Worm (Caenorhabditis elegans) whole organism, late embryonic: ENCODE results near the gene R07E5.7.

Experiments used
- C38D4.7 ChIP-seq: fragments of 200-800 bp; sonication (Bioruptor generic); optimal IDR thresholded peaks from 2 replicates; lab custom pipeline; 2018; ENCODE audit warnings: mild to moderate bottlenecking, missing genetic modification characterization, moderate library complexity, missing compliant biosample characterization
- F13H6.1 ChIP-seq: sonication (generic microtip); optimal IDR thresholded peaks from 2 replicates; lab custom pipeline; 2016; ENCODE audit warnings: missing genetic modification characterization, missing compliant biosample characterization
- Y22D7AL.16 ChIP-seq: sonication (generic microtip); optimal IDR thresholded peaks from 2 replicates; lab custom pipeline; 2016; ENCODE audit warnings: missing genetic modification characterization, missing compliant biosample characterization
- ceh-14 ChIP-seq: sonication (generic microtip); optimal IDR thresholded peaks from 2 replicates; lab custom pipeline; 2016; ENCODE audit warnings: missing genotype, missing genetic modification characterization, missing compliant biosample characterization
- ceh-18 ChIP-seq: sonication (generic microtip); optimal IDR thresholded peaks from 2 replicates; lab custom pipeline; 2016; ENCODE audit warnings: missing genetic modification characterization, missing compliant biosample characterization
- ceh-19 ChIP-seq: fragments of 200-800 bp; sonication (Bioruptor generic); optimal IDR thresholded peaks from 2 replicates; lab custom pipeline; 2018; ENCODE audit warnings: mild to moderate bottlenecking, missing genetic modification characterization, missing compliant biosample characterization
- ceh-2 ChIP-seq: sonication (generic microtip); optimal IDR thresholded peaks from 2 replicates; lab custom pipeline; 2016; ENCODE audit warnings: missing genotype, missing genetic modification characterization, missing compliant biosample characterization
- ceh-22 ChIP-seq: sonication (generic microtip); optimal IDR thresholded peaks from 2 replicates; lab custom pipeline; 2017; ENCODE audit warnings: missing biosample characterization, missing genetic modification characterization
- ceh-30 ChIP-seq: fragments of 150-350 bp; optimal IDR thresholded peaks from 2 replicates; lab custom pipeline; 2014; ENCODE audit warnings: missing biosample characterization, missing genetic modification characterization
- ceh-31 ChIP-seq: sonication (generic microtip); optimal IDR thresholded peaks from 2 replicates; lab custom pipeline; 2016; ENCODE audit warnings: missing genetic modification characterization, missing compliant biosample characterization
- ceh-34 ChIP-seq: sonication (generic microtip); optimal IDR thresholded peaks from 2 replicates; lab custom pipeline; 2016; ENCODE audit warnings: mild to moderate bottlenecking, missing genetic modification characterization, missing compliant biosample characterization
- ceh-48 ChIP-seq: sonication (generic microtip); optimal IDR thresholded peaks from 2 replicates; lab custom pipeline; 2016; ENCODE audit warnings: missing genetic modification characterization, inconsistent platforms, missing compliant biosample characterization
- ceh-6 ChIP-seq: fragments of 200-800 bp; sonication (Bioruptor generic); optimal IDR thresholded peaks from 2 replicates; lab custom pipeline; 2018; ENCODE audit warnings: mild to moderate bottlenecking, missing genetic modification characterization, missing compliant biosample characterization
- dmd-4 ChIP-seq: sonication (generic microtip); optimal IDR thresholded peaks from 2 replicates; lab custom pipeline; 2016; ENCODE audit warnings: borderline replicate concordance, missing genetic modification characterization, missing compliant biosample characterization
- dve-1 ChIP-seq: sonication (generic microtip); optimal IDR thresholded peaks from 2 replicates; lab custom pipeline; 2017; ENCODE audit warnings: antibody characterized with exemption, mild to moderate bottlenecking, missing genetic modification characterization, missing compliant biosample characterization
- eyg-1 ChIP-seq: sonication (generic microtip); optimal IDR thresholded peaks from 2 replicates; lab custom pipeline; 2016; ENCODE audit warnings: missing genotype, missing genetic modification characterization, missing compliant biosample characterization
- fkh-6 ChIP-seq: sonication (generic microtip); optimal IDR thresholded peaks from 2 replicates; lab custom pipeline; 2016; ENCODE audit warnings: missing genetic modification characterization, missing compliant biosample characterization
- gmeb-2 ChIP-seq: sonication (generic microtip); optimal IDR thresholded peaks from 2 replicates; lab custom pipeline; 2016; ENCODE audit warnings: missing genetic modification characterization, inconsistent platforms, missing compliant biosample characterization
- hlh-15 ChIP-seq: sonication (generic microtip); optimal IDR thresholded peaks from 2 replicates; lab custom pipeline; 2016; ENCODE audit warnings: missing genetic modification characterization, missing compliant biosample characterization
- hlh-8 ChIP-seq: sonication (generic microtip); optimal IDR thresholded peaks from 2 replicates; lab custom pipeline; 2016; ENCODE audit warnings: missing genotype, missing genetic modification characterization, missing compliant biosample characterization
- lin-11 ChIP-seq: fragments of 200-800 bp; sonication (Bioruptor generic); optimal IDR thresholded peaks from 2 replicates; lab custom pipeline; 2018; ENCODE audit warnings: mild to moderate bottlenecking, missing genetic modification characterization, missing compliant biosample characterization
- madf-2 ChIP-seq: sonication (generic microtip); optimal IDR thresholded peaks from 2 replicates; lab custom pipeline; 2017; ENCODE audit warnings: missing genetic modification characterization, missing compliant biosample characterization
- mec-3 ChIP-seq: sonication (generic microtip); optimal IDR thresholded peaks from 2 replicates; lab custom pipeline; 2016; ENCODE audit warnings: borderline replicate concordance, missing genetic modification characterization, missing compliant biosample characterization
- nfya-1 ChIP-seq: sonication (generic microtip); optimal IDR thresholded peaks from 2 replicates; lab custom pipeline; 2017; ENCODE audit warnings: missing genetic modification characterization, mild to moderate bottlenecking, missing compliant biosample characterization, antibody characterized with exemption, moderate library complexity
- nhr-11 ChIP-seq: fragments of 150-350 bp; optimal IDR thresholded peaks from 2 replicates; lab custom pipeline; 2014; ENCODE audit warnings: missing biosample characterization, missing genetic modification characterization
- nhr-232 ChIP-seq: sonication (generic microtip); optimal IDR thresholded peaks from 2 replicates; lab custom pipeline; 2016; ENCODE audit warnings: missing genetic modification characterization, missing compliant biosample characterization
- pat-9 ChIP-seq: fragments of 200-800 bp; sonication (Bioruptor generic); optimal IDR thresholded peaks from 2 replicates; lab custom pipeline; 2018; ENCODE audit warnings: mild to moderate bottlenecking, missing genetic modification characterization, moderate library complexity, missing compliant biosample characterization
- pax-1 ChIP-seq: fragments of 150-350 bp; optimal IDR thresholded peaks from 2 replicates; lab custom pipeline; 2014; ENCODE audit warnings: missing biosample characterization, missing genetic modification characterization
- pha-4 ChIP-seq: fragments of 150-350 bp; optimal IDR thresholded peaks from 2 replicates; lab custom pipeline; 2018; ENCODE audit warnings: missing biosample characterization, missing genetic modification reagents, missing genetic modification characterization
- pqm-1 ChIP-seq: sonication (generic microtip); optimal IDR thresholded peaks from 2 replicates; lab custom pipeline; 2016; ENCODE audit warnings: missing genetic modification characterization, missing compliant biosample characterization
- pros-1 ChIP-seq: fragments of 150-350 bp; optimal IDR thresholded peaks from 2 replicates; lab custom pipeline; 2014; ENCODE audit warnings: missing biosample characterization, missing genetic modification reagents, missing genetic modification characterization
- ref-2 ChIP-seq: sonication (generic microtip); optimal IDR thresholded peaks from 2 replicates; lab custom pipeline; 2016; ENCODE audit warnings: missing genetic modification characterization, missing compliant biosample characterization
- rnt-1 ChIP-seq: sonication (generic microtip); optimal IDR thresholded peaks from 2 replicates; lab custom pipeline; 2016; ENCODE audit warnings: missing genetic modification characterization, missing compliant biosample characterization
- sdc-2 ChIP-seq: sonication (generic microtip); optimal IDR thresholded peaks from 2 replicates; lab custom pipeline; 2016; ENCODE audit warnings: missing genotype, missing genetic modification characterization, missing compliant biosample characterization
- sox-4 ChIP-seq: sonication (generic microtip); optimal IDR thresholded peaks from 2 replicates; lab custom pipeline; 2017; ENCODE audit warnings: mild to moderate bottlenecking, missing genetic modification characterization, inconsistent platforms, missing compliant biosample characterization
- tbx-7 ChIP-seq: sonication (generic microtip); optimal IDR thresholded peaks from 2 replicates; lab custom pipeline; 2016; ENCODE audit warnings: missing genotype, missing genetic modification characterization, missing compliant biosample characterization
- ttx-3 ChIP-seq: sonication (generic microtip); optimal IDR thresholded peaks from 2 replicates; lab custom pipeline; 2016; ENCODE audit warnings: missing genetic modification reagents, missing genetic modification characterization, missing compliant biosample characterization
- unc-3 ChIP-seq, 2 experiments: fragments of 200-800 bp in 1 of 2; sonication (Bioruptor generic) in 1 of 2; sonication (generic microtip) in 1 of 2; conservative IDR thresholded peaks in 1 of 2; optimal IDR thresholded peaks in 1 of 2; 2 replicates each; pipeline versions ENCODE4 v1.3.6 to Lab custom; 2016 to 2022; ENCODE audit warnings: missing compliant biosample characterization in 2 of 2, missing genetic modification characterization in 2 of 2, missing genetic modification reagents in 1 of 2
- unc-42 ChIP-seq: sonication (generic microtip); optimal IDR thresholded peaks from 2 replicates; lab custom pipeline; 2016; ENCODE audit warnings: missing genotype, missing genetic modification characterization, missing compliant biosample characterization
- unc-55 ChIP-seq: sonication (generic microtip); optimal IDR thresholded peaks from 2 replicates; lab custom pipeline; 2017; ENCODE audit warnings: missing biosample characterization, missing genetic modification reagents, missing genetic modification characterization
- zip-5 ChIP-seq: sonication (generic microtip); optimal IDR thresholded peaks from 2 replicates; lab custom pipeline; 2016; ENCODE audit warnings: missing genetic modification characterization, missing compliant biosample characterization
- ztf-16 ChIP-seq: sonication (generic microtip); optimal IDR thresholded peaks from 2 replicates; lab custom pipeline; 2017; ENCODE audit warnings: missing genetic modification characterization, missing compliant biosample characterization

R07E5.7 gene

DNA sequence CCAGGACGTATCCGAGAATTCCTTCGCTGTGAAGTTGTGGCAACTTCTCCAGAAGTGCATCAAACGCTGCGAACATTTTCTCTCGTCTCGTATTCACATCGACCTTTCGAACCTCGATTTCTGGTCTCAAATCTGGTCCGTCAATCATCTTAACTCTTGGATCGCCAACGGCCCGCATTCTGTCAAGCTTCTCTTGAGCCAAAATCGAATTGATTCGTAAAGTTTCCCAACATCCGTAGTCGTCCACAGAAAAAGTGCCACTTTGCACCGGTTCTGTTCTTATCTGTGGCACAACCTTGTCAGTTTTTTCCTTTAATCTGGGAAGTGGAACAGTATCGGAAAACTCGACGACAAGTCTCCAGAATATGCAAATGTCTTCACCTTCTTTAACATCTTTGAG, 16.3 kb upstream of the R07E5.7 start:
- TF ChIP-seq nhr-11 (no peak), madf-2 (tag; lab: Kevin White, UChicago) (no peak), ceh-6 (no peak), Y22D7AL.16 (tag; lab: Kevin White, UChicago) (no peak), hlh-8 (no peak), sox-4 (tag; lab: Kevin White, UChicago) (no peak), ceh-2 (tag; lab: Kevin White, UChicago) (no peak), ref-2 (tag; lab: Kevin White, UChicago) (no peak), pqm-1 (no peak), unc-3 (GFP tag; conservative IDR thresholded peaks at IDR 0.05; lab: Robert Waterston, UW) (no peak), unc-3 (tag; optimal IDR thresholded peaks at IDR 0.05; lab: Kevin White, UChicago) (no peak), ceh-30 (no peak), fkh-6 (tag; lab: Kevin White, UChicago) (no peak), zip-5 (no peak), unc-55 (GFP tag; lab: Kevin White, UChicago) (no peak), ztf-16 (tag; lab: Kevin White, UChicago) (no peak), rnt-1 (tag; lab: Kevin White, UChicago) (no peak), ceh-48 (tag; lab: Kevin White, UChicago) (no peak)

DNA sequence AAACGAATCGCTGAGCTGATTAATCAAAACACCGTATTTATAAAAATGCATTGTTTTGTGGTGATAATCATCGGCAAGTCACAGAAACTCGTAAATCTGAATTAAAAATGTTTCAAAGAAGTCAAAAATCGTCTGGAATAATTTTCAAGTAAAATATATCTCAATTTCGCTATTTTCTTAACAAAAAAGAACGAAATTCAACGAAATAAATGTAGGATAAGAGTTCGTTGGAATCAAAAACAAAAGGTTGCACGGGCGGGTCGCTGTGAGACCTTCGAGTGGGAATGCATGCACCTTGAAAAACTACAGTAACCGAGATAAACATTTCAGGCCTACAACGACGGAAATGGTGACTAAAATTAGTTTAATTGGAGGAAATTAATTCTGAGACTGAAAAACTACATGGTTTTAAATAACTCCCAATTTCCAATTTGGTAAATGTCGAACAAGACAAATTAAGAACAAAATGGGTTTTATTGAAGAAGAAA, 15.4 kb upstream of the R07E5.7 start, which contains the start of gene C28A5.1:
TSS of gene C28A5.1 (minus strand) at position 51 of the 488 bp plus-strand sequence.
- TF ChIP-seq nfya-1 (tag; lab: Kevin White, UChicago) (no peak), ceh-18 (tag; lab: Kevin White, UChicago) (no peak), ttx-3 (tag; lab: Kevin White, UChicago) (no peak), hlh-15 (no peak), pat-9 (no peak), lin-11 (tag; lab: Kevin White, UChicago) (no peak), pha-4 (tag; lab: Kevin White, UChicago) (no peak), nhr-11 (no peak), C38D4.7 (no peak), eyg-1 (tag; lab: Kevin White, UChicago) (no peak), dve-1 (tag; lab: Kevin White, UChicago) (no peak), unc-3 (GFP tag; conservative IDR thresholded peaks at IDR 0.05; lab: Robert Waterston, UW) (no peak), unc-3 (tag; optimal IDR thresholded peaks at IDR 0.05; lab: Kevin White, UChicago) (no peak), ceh-19 (no peak), gmeb-2 (tag; lab: Kevin White, UChicago) (no peak), ceh-22 (tag; lab: Kevin White, UChicago) (no peak), rnt-1 (tag; lab: Kevin White, UChicago) (no peak), ceh-14 (tag; lab: Kevin White, UChicago) (no peak), pax-1 (tag; lab: Kevin White, UChicago) (no peak)
- TF ChIP-seq, all 69 proteins: peak for 0

DNA sequence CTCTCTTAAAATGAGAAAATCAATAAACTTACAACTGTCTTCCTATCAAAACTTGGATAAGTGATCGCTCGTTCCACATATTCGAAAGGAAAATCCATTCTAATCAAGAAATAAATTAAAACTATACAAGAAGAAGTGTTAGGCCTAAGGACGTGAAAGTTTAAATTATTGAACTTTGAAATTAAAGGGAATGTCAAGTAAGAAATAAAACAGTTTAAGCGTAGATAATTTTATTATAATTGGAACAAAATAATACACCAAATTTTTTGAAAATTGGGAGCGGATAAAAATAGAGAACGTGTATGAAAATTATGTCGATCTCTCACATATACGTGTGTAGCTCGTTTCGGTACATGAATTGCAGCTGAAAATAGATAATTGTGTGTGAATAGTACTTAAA, 10.4 kb upstream of the R07E5.7 start, which contains the start of gene C28A5.6:
TSS of gene C28A5.6 (minus strand) at position 101 of the 400 bp plus-strand sequence.
- TF ChIP-seq dmd-4 (tag; lab: Kevin White, UChicago) (no peak), ceh-22 (tag; lab: Kevin White, UChicago) (no peak), sdc-2 (no peak), ceh-31 (tag; lab: Kevin White, UChicago) (no peak), nhr-232 (tag; lab: Kevin White, UChicago) (no peak), ceh-6 (no peak), eyg-1 (tag; lab: Kevin White, UChicago) (no peak), ttx-3 (tag; lab: Kevin White, UChicago) (no peak), unc-42 (tag; lab: Kevin White, UChicago) (no peak), F13H6.1 (tag; lab: Kevin White, UChicago) (no peak), lin-11 (tag; lab: Kevin White, UChicago) (no peak), tbx-7 (no peak), ceh-34 (tag; lab: Kevin White, UChicago) (no peak), pha-4 (tag; lab: Kevin White, UChicago) (no peak), mec-3 (no peak), pros-1 (tag; lab: Kevin White, UChicago) (no peak), madf-2 (tag; lab: Kevin White, UChicago) (no peak)
